Worm (Caenorhabditis elegans) whole organism, early embryonic: ENCODE measurements around the gene tig-2.

Source experiments
- B0310.2 ChIP-seq: sonication (generic microtip); optimal IDR thresholded peaks from 2 replicates; lab custom pipeline; 2016; ENCODE audit warnings: mild to moderate bottlenecking, missing genetic modification characterization, missing compliant biosample characterization
- aly-1 ChIP-seq: sonication (generic microtip); optimal IDR thresholded peaks from 2 replicates; lab custom pipeline; 2016; ENCODE audit warnings: missing genetic modification characterization, missing compliant biosample characterization
- ama-1 ChIP-seq: fragments of 150-350 bp; optimal IDR thresholded peaks from 2 replicates; lab custom pipeline; 2014
- ceh-13 ChIP-seq: fragments of 200-800 bp; sonication (Bioruptor generic); optimal IDR thresholded peaks from 2 replicates; lab custom pipeline; 2018; ENCODE audit warnings: mild to moderate bottlenecking, missing genetic modification characterization, missing compliant biosample characterization
- ceh-36 ChIP-seq: sonication (generic microtip); optimal IDR thresholded peaks from 2 replicates; lab custom pipeline; 2016; ENCODE audit warnings: missing genetic modification characterization, inconsistent platforms, missing compliant biosample characterization
- ets-7 ChIP-seq: sonication (generic microtip); optimal IDR thresholded peaks from 2 replicates; lab custom pipeline; 2016; ENCODE audit warnings: missing genotype, missing genetic modification characterization, missing compliant biosample characterization
- flt-1 ChIP-seq: fragments of 200-800 bp; sonication (Bioruptor generic); IDR thresholded peaks from 2 replicates; pipeline ENCODE4 v1.3.6; 2022; ENCODE audit warnings: missing genetic modification characterization, missing compliant biosample characterization
- hmbx-1 ChIP-seq: sonication (generic microtip); optimal IDR thresholded peaks from 2 replicates; lab custom pipeline; 2016; ENCODE audit warnings: mild to moderate bottlenecking, missing genetic modification characterization, missing compliant biosample characterization
- hmg-4 ChIP-seq: fragments of 200-800 bp; sonication (Bioruptor generic); optimal IDR thresholded peaks from 2 replicates; lab custom pipeline; 2018; ENCODE audit warnings: mild to moderate bottlenecking, missing genetic modification characterization, missing compliant biosample characterization
- hnd-1 ChIP-seq: sonication (generic microtip); optimal IDR thresholded peaks from 2 replicates; lab custom pipeline; 2016; ENCODE audit warnings: missing genetic modification characterization, missing compliant biosample characterization
- scrt-1 ChIP-seq: fragments of 200-800 bp; sonication (Bioruptor generic); IDR thresholded peaks from 2 replicates; pipeline ENCODE4 v1.3.6; 2022; ENCODE audit warnings: missing genetic modification characterization, missing compliant biosample characterization

DNA sequence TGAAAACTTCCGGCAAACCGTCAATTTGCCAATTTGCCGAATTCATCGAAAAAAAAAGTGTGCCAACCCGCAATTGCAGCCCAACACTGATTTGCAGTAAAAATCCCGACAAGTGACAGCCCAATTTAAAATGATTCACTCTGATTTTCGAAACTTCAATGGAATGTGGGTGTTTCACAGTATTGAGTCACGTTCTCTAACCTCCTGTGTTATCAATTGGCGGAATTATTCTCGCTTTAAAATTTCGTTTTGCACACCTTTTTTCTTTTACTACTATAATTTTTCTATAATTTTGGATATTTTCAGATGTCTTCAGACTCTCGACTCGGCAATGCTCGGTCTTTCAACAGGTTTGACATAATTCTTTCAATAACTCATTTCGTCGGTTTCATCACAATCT lies 7.6 kb downstream of the tig-2 start, which contains the start of gene F39G3.5:
- TF ChIP-seq ceh-36 (no peak), B0310.2 (tag; lab: Kevin White, UChicago) (no peak), hmg-4 (GFP tag; lab: Kevin White, UChicago) (no peak), ets-7 (tag; lab: Kevin White, UChicago) (no peak), ceh-13 (GFP tag; lab: Kevin White, UChicago) (no peak), aly-1 (no peak), ama-1 (lab: Kevin White, UChicago) (no peak), hnd-1 (no peak), scrt-1 (GFP tag; lab: Robert Waterston, UW) (no peak), flt-1 (GFP tag; lab: Robert Waterston, UW) (no peak), hmbx-1 (no peak)
